Fruit fly (Drosophila melanogaster) whole organism: Measurements from ENCODE around the gene SC35.

Source experiments
- CG8478 ChIP-seq: fragments of >200 bp; optimal IDR thresholded peaks from 2 replicates; lab custom pipeline; 2018; ENCODE audit warnings: inconsistent platforms
- pan ChIP-seq: fragments of >200 bp; optimal IDR thresholded peaks from 2 replicates; lab custom pipeline; 2017

dm6 chr2L:12463037-12463436 is 28.6 kb upstream of the SC35 start:
- no peak for TF ChIP-seq CG8478 (lab: Kevin White, UChicago)
- TF ChIP-seq pan (lab: Kevin White, UChicago) = no peak
